Worm (Caenorhabditis elegans) whole organism, L1 larva: ENCODE measurements around the gene F52C9.5.

Experiments used
- Y116A8C.19 ChIP-seq: sonication (generic microtip); optimal IDR thresholded peaks from 2 replicates; lab custom pipeline; 2016; ENCODE audit warnings: missing compliant biosample characterization, missing genetic modification characterization, borderline replicate concordance
- ama-1 ChIP-seq: fragments of 150-350 bp; optimal IDR thresholded peaks from 2 replicates; lab custom pipeline; 2014
- blmp-1 ChIP-seq: fragments of 150-350 bp; optimal IDR thresholded peaks from 2 replicates; lab custom pipeline; 2014; ENCODE audit warnings: missing biosample characterization, missing genetic modification characterization
- ceh-63 ChIP-seq: fragments of 200-800 bp; sonication (Bioruptor generic); optimal IDR thresholded peaks from 2 replicates; lab custom pipeline; 2018; ENCODE audit warnings: mild to moderate bottlenecking, missing genetic modification characterization, missing compliant biosample characterization
- ceh-82 ChIP-seq, 3 experiments: fragments of 150-350 bp in 1 of 3; sonication (generic microtip) in 2 of 3; optimal IDR thresholded peaks; 2 replicates each; lab custom pipeline; 2014 to 2017; ENCODE audit warnings: missing biosample characterization in 3 of 3, missing genetic modification characterization in 3 of 3
- ceh-88 ChIP-seq: fragments of 200-800 bp; sonication (Bioruptor generic); IDR thresholded peaks from 2 replicates; pipeline ENCODE4 v1.3.6; 2022; ENCODE audit warnings: missing genetic modification characterization, missing compliant biosample characterization
- ces-1 ChIP-seq: fragments of 150-350 bp; optimal IDR thresholded peaks from 2 replicates; lab custom pipeline; 2014; ENCODE audit warnings: missing biosample characterization, missing genetic modification reagents, missing genetic modification characterization
- dsc-1 ChIP-seq: sonication (generic microtip); optimal IDR thresholded peaks from 2 replicates; lab custom pipeline; 2016; ENCODE audit warnings: mild to moderate bottlenecking, missing genetic modification characterization, missing compliant biosample characterization
- efl-1 ChIP-seq, 4 experiments: fragments of 150-350 bp; optimal IDR thresholded peaks in 3 of 4; peaks in 1 of 4; 1 replicate in 1 of 4; 2 replicates in 3 of 4; lab custom pipeline; 2014; ENCODE audit warnings: missing biosample characterization in 2 of 4, missing genetic modification characterization in 2 of 4, missing genetic modification reagents in 2 of 4
- egl-13 ChIP-seq: sonication (generic microtip); optimal IDR thresholded peaks from 2 replicates; lab custom pipeline; 2016; ENCODE audit warnings: missing genotype, missing genetic modification reagents, missing genetic modification characterization, missing compliant biosample characterization
- egl-27 ChIP-seq, 2 experiments: fragments of 150-350 bp in 1 of 2; sonication (generic microtip); optimal IDR thresholded peaks; 3 replicates each; lab custom pipeline; 2017 to 2018; ENCODE audit warnings: missing biosample characterization in 2 of 2, missing genetic modification characterization in 2 of 2, missing genetic modification reagents in 2 of 2
- elt-2 ChIP-seq: sonication (generic microtip); optimal IDR thresholded peaks from 2 replicates; lab custom pipeline; 2016; ENCODE audit warnings: missing genetic modification characterization, mild to moderate bottlenecking, inconsistent platforms, missing compliant biosample characterization, missing genetic modification reagents
- elt-3 ChIP-seq, 6 experiments: fragments of 150-350 bp in 1 of 6; sonication (generic microtip); optimal IDR thresholded peaks; 2 replicates each; lab custom pipeline; 2017 to 2018; ENCODE audit warnings: missing biosample characterization in 6 of 6, missing genetic modification characterization in 6 of 6, inconsistent platforms in 1 of 6
- ets-5 ChIP-seq: fragments of 200-800 bp; sonication (Bioruptor generic); IDR thresholded peaks from 2 replicates; pipeline ENCODE4 v1.3.6; 2022; ENCODE audit warnings: missing genetic modification characterization, missing compliant biosample characterization
- fkh-8 ChIP-seq: sonication (generic microtip); optimal IDR thresholded peaks from 2 replicates; lab custom pipeline; 2016; ENCODE audit warnings: mild to moderate bottlenecking, missing genetic modification characterization, missing compliant biosample characterization
- fos-1 ChIP-seq: fragments of 150-350 bp; optimal IDR thresholded peaks from 2 replicates; lab custom pipeline; 2014; ENCODE audit warnings: missing biosample characterization, missing genetic modification characterization
- grh-1 ChIP-seq: fragments of 200-800 bp; sonication (Bioruptor generic); IDR thresholded peaks from 2 replicates; pipeline ENCODE4 v1.3.6; 2022; ENCODE audit warnings: missing genetic modification reagents, missing genetic modification characterization, missing compliant biosample characterization
- hlh-17 ChIP-seq: fragments of 200-800 bp; sonication (Bioruptor generic); optimal IDR thresholded peaks from 2 replicates; lab custom pipeline; 2018; ENCODE audit warnings: missing genetic modification characterization, mild to moderate bottlenecking, missing compliant biosample characterization, moderate library complexity, borderline replicate concordance
- hpl-2 ChIP-seq: fragments of 150-350 bp; optimal IDR thresholded peaks from 2 replicates; lab custom pipeline; 2014; ENCODE audit warnings: missing biosample characterization, missing genetic modification reagents, missing genetic modification characterization
- isw-1 ChIP-seq: fragments of 200-800 bp; sonication (Bioruptor generic); IDR thresholded peaks from 2 replicates; pipeline ENCODE4 v1.3.6; 2022; ENCODE audit warnings: missing genetic modification characterization, missing compliant biosample characterization
- lin-15B ChIP-seq: fragments of 150-350 bp; sonication (generic microtip); optimal IDR thresholded peaks from 3 replicates; lab custom pipeline; 2014; ENCODE audit warnings: missing biosample characterization, missing genetic modification characterization
- lin-39 ChIP-seq: fragments of 150-350 bp; optimal IDR thresholded peaks from 2 replicates; lab custom pipeline; 2014; ENCODE audit warnings: missing biosample characterization, missing genetic modification reagents, missing genetic modification characterization
- lir-3 ChIP-seq: sonication (generic microtip); optimal IDR thresholded peaks from 2 replicates; lab custom pipeline; 2016; ENCODE audit warnings: mild to moderate bottlenecking, missing genetic modification characterization, moderate library complexity, missing compliant biosample characterization; ENCODE audit not compliant: poor library complexity
- lsy-2 ChIP-seq, 2 experiments: fragments of 150-350 bp; optimal IDR thresholded peaks; 2 replicates each; lab custom pipeline; 2014; ENCODE audit warnings: missing biosample characterization in 2 of 2, missing genetic modification characterization in 2 of 2
- nhr-11 ChIP-seq: fragments of 150-350 bp; optimal IDR thresholded peaks from 2 replicates; lab custom pipeline; 2014; ENCODE audit warnings: missing biosample characterization, missing genetic modification characterization
- nhr-19 ChIP-seq: fragments of 200-800 bp; sonication (Bioruptor generic); conservative IDR thresholded peaks from 2 replicates; pipeline ENCODE4 v1.3.6; 2022; ENCODE audit warnings: missing genetic modification characterization, missing compliant biosample characterization
- nhr-20 ChIP-seq: sonication (generic microtip); optimal IDR thresholded peaks from 2 replicates; lab custom pipeline; 2016; ENCODE audit warnings: mild to moderate bottlenecking, missing genetic modification characterization, missing compliant biosample characterization
- nhr-47 ChIP-seq: sonication (generic microtip); optimal IDR thresholded peaks from 2 replicates; lab custom pipeline; 2016; ENCODE audit warnings: mild to moderate bottlenecking, missing genetic modification characterization, moderate library complexity, missing compliant biosample characterization
- nhr-71 ChIP-seq: sonication (generic microtip); optimal IDR thresholded peaks from 2 replicates; lab custom pipeline; 2016; ENCODE audit warnings: mild to moderate bottlenecking, missing genetic modification characterization, moderate library complexity, missing compliant biosample characterization
- nhr-84 ChIP-seq: sonication (generic microtip); optimal IDR thresholded peaks from 2 replicates; lab custom pipeline; 2017; ENCODE audit warnings: missing biosample characterization, missing genetic modification characterization
- nhr-90 ChIP-seq: sonication (generic microtip); optimal IDR thresholded peaks from 2 replicates; lab custom pipeline; 2016; ENCODE audit warnings: mild to moderate bottlenecking, missing genetic modification characterization, missing compliant biosample characterization; ENCODE audit not compliant: poor library complexity
- pax-3 ChIP-seq: fragments of 200-800 bp; sonication (Bioruptor generic); optimal IDR thresholded peaks from 2 replicates; lab custom pipeline; 2018; ENCODE audit warnings: mild to moderate bottlenecking, missing genetic modification characterization, moderate library complexity, missing compliant biosample characterization
- rnt-1 ChIP-seq: sonication (generic microtip); optimal IDR thresholded peaks from 2 replicates; lab custom pipeline; 2016; ENCODE audit warnings: mild to moderate bottlenecking, missing genetic modification characterization, moderate library complexity, missing compliant biosample characterization
- snpc-4 ChIP-seq: fragments of 150-350 bp; optimal IDR thresholded peaks from 2 replicates; lab custom pipeline; 2014; ENCODE audit warnings: missing biosample characterization, missing genetic modification characterization
- sptf-1 ChIP-seq: fragments of 150-350 bp; optimal IDR thresholded peaks from 2 replicates; lab custom pipeline; 2014; ENCODE audit warnings: missing biosample characterization, missing genetic modification characterization
- swsn-7 ChIP-seq: sonication (generic microtip); optimal IDR thresholded peaks from 2 replicates; lab custom pipeline; 2016; ENCODE audit warnings: missing genetic modification characterization, missing compliant biosample characterization
- unc-130 ChIP-seq: fragments of 150-350 bp; optimal IDR thresholded peaks from 2 replicates; lab custom pipeline; 2017; ENCODE audit warnings: missing biosample characterization, missing genetic modification characterization, inconsistent platforms
- unc-30 ChIP-seq: sonication (generic microtip); optimal IDR thresholded peaks from 2 replicates; lab custom pipeline; 2017; ENCODE audit warnings: missing biosample characterization, missing genetic modification characterization
- unc-62 ChIP-seq: fragments of 150-350 bp; optimal IDR thresholded peaks from 2 replicates; lab custom pipeline; 2014; ENCODE audit warnings: missing biosample characterization, missing genetic modification reagents, missing genetic modification characterization
- unc-98 ChIP-seq: fragments of 200-800 bp; sonication (Bioruptor generic); IDR thresholded peaks from 2 replicates; pipeline ENCODE4 v1.3.6; 2022; ENCODE audit warnings: missing genetic modification characterization, missing compliant biosample characterization
- vab-15 ChIP-seq: sonication (generic microtip); optimal IDR thresholded peaks from 2 replicates; lab custom pipeline; 2017; ENCODE audit warnings: missing genotype, mild to moderate bottlenecking, missing genetic modification characterization, missing compliant biosample characterization
- zip-4 ChIP-seq: fragments of 200-800 bp; sonication (Bioruptor generic); optimal IDR thresholded peaks from 2 replicates; lab custom pipeline; 2018; ENCODE audit warnings: mild to moderate bottlenecking, missing genetic modification characterization, moderate library complexity, missing compliant biosample characterization
- ztf-11 ChIP-seq, 2 experiments: sonication (generic microtip); optimal IDR thresholded peaks; 2 replicates each; lab custom pipeline; 2016 to 2017; ENCODE audit warnings: missing genetic modification characterization in 2 of 2, missing biosample characterization in 1 of 2, missing compliant biosample characterization in 1 of 2

F52C9.5 gene

ce11 chrIII:5329372-5329771 is 27.4 kb downstream of the F52C9.5 start:
- TF ChIP-seq grh-1 (GFP tag; lab: Robert Waterston, UW), result no peak

- TF ChIP-seq zip-4 (no peak), elt-2 (no peak), fos-1 (no peak), vab-15 (tag; lab: Kevin White, UChicago) (no peak), nhr-84 (tag; lab: Kevin White, UChicago) (no peak), unc-30 (tag; lab: Kevin White, UChicago) (no peak), pax-3 (tag; lab: Kevin White, UChicago) (no peak), egl-27 (tag; optimal IDR thresholded peaks at IDR 0.05; lab: Kevin White, UChicago) (no peak), efl-1 (optimal IDR thresholded peaks at IDR 0.05; lab: Kevin White, UChicago) (no peak), efl-1 (GFP tag; optimal IDR thresholded peaks at IDR 0.05 in 1 of 2; lab: Kevin White, UChicago) (peak in 1 of 2 experiments; percentile 87), ceh-88 (GFP tag; lab: Robert Waterston, UW) (no peak), nhr-71 (tag; lab: Kevin White, UChicago) (peak; percentile 20), nhr-90 (tag; lab: Kevin White, UChicago) (no peak), swsn-7 (no peak), nhr-11 (tag; lab: Kevin White, UChicago) (no peak), ceh-63 (no peak), elt-3 (tag; optimal IDR thresholded peaks at IDR 0.05; lab: Kevin White, UChicago) (no peak), nhr-47 (tag; lab: Kevin White, UChicago) (no peak), rnt-1 (tag; lab: Kevin White, UChicago) (peak; percentile 23), fkh-8 (tag; lab: Kevin White, UChicago) (peak; percentile 62), hlh-17 (GFP tag; lab: Kevin White, UChicago) (no peak)
Observed at ce11 chrIII:5334517-5335049, 32.6 kb downstream of the F52C9.5 start.

- TF ChIP-seq isw-1 (GFP tag; lab: Robert Waterston, UW) (no peak), ets-5 (GFP tag; lab: Robert Waterston, UW) (no peak), vab-15 (tag; lab: Kevin White, UChicago) (no peak)
- TF ChIP-seq, all 84 proteins: peak for 0
Observed at ce11 chrIII:5338787-5339186, 36.8 kb downstream of the F52C9.5 start.

- TF ChIP-seq lin-39 (tag; lab: Kevin White, UChicago) (no peak), dsc-1 (peak; percentile 80), nhr-90 (tag; lab: Kevin White, UChicago) (no peak), fkh-8 (tag; lab: Kevin White, UChicago) (peak; percentile 65), pax-3 (tag; lab: Kevin White, UChicago) (peak; percentile 24), egl-13 (tag; lab: Kevin White, UChicago) (no peak), unc-98 (no peak), nhr-20 (tag; lab: Kevin White, UChicago) (no peak)
- TF ChIP-seq, all 84 proteins: peak for 3
Observed at ce11 chrIII:5340530-5340929, 38.5 kb downstream of the F52C9.5 start.

ce11 chrIII:5341382-5341781 is 39.4 kb downstream of the F52C9.5 start, which contains the start of gene ZK121.2:
Gene ZK121.2, plus strand, starts transcription at chrIII:5341682.
- no peak for TF ChIP-seq ama-1
- no peak for TF ChIP-seq hpl-2 (GFP tag; lab: Kevin White, UChicago)
- no peak for TF ChIP-seq pax-3 (tag; lab: Kevin White, UChicago)
- no peak for TF ChIP-seq blmp-1 (tag; lab: Kevin White, UChicago)
- no peak for TF ChIP-seq lir-3
- TF ChIP-seq unc-130 (tag; lab: Kevin White, UChicago), result no peak
- no peak for TF ChIP-seq ces-1 (GFP tag; lab: Kevin White, UChicago)
- TF ChIP-seq ztf-11 (tag; optimal IDR thresholded peaks at IDR 0.05; lab: Kevin White, UChicago), result no peak
- no peak for TF ChIP-seq unc-62
- TF ChIP-seq lin-39 (tag; lab: Kevin White, UChicago), result no peak
- TF ChIP-seq lin-15B, result no peak
- no peak for TF ChIP-seq ceh-82 (tag; optimal IDR thresholded peaks at IDR 0.05; lab: Kevin White, UChicago)
- no peak for TF ChIP-seq Y116A8C.19 (tag; lab: Kevin White, UChicago)
- TF ChIP-seq ceh-63, result no peak
- no peak for TF ChIP-seq lsy-2 (tag; optimal IDR thresholded peaks at IDR 0.05; lab: Kevin White, UChicago)
- TF ChIP-seq snpc-4 (tag; lab: Kevin White, UChicago), result no peak
- TF ChIP-seq sptf-1 (tag; lab: Kevin White, UChicago), result no peak
- TF ChIP-seq nhr-19 (GFP tag; lab: Robert Waterston, UW), result no peak
- TF ChIP-seq, all 84 proteins: peak for 0
